Fruit fly (Drosophila melanogaster) whole organism, pupa: ENCODE results near the gene CG13722.

ENCODE experiments used
- CG13204 ChIP-seq: fragments of 200-800 bp; sonication (Bioruptor generic); optimal IDR thresholded peaks from 2 replicates; lab custom pipeline; 2018; ENCODE audit warnings: missing biosample characterization, mild to moderate bottlenecking, missing genetic modification characterization, moderate library complexity
- CG14655 ChIP-seq: fragments of 200-800 bp; sonication (Bioruptor generic); optimal IDR thresholded peaks from 3 replicates; lab custom pipeline; 2017; ENCODE audit warnings: mild to moderate bottlenecking, missing biosample characterization, missing genetic modification reagents, missing genetic modification characterization
- CG15710 ChIP-seq: fragments of 200-800 bp; sonication (Bioruptor generic); optimal IDR thresholded peaks from 2 replicates; lab custom pipeline; 2018; ENCODE audit warnings: missing biosample characterization, mild to moderate bottlenecking, missing genetic modification characterization, moderate library complexity
- CG32121 ChIP-seq: fragments of 200-800 bp; sonication (Bioruptor generic); IDR thresholded peaks from 2 replicates; pipeline ENCODE4 v1.3.6; 2022; ENCODE audit warnings: missing biosample characterization, missing genetic modification characterization
- CG4496 ChIP-seq: fragments of 200-800 bp; sonication (Bioruptor generic); IDR thresholded peaks from 3 replicates; pipeline ENCODE4 v1.3.6; 2022; ENCODE audit warnings: missing biosample characterization, missing genetic modification characterization
- CG9948 ChIP-seq: fragments of 200-800 bp; sonication (Bioruptor generic); optimal IDR thresholded peaks from 2 replicates; lab custom pipeline; 2018; ENCODE audit warnings: missing biosample characterization, mild to moderate bottlenecking, missing genetic modification characterization, moderate library complexity
- EcR ChIP-seq: fragments of 200-800 bp; sonication (Bioruptor generic); optimal IDR thresholded peaks from 3 replicates; lab custom pipeline; 2019; ENCODE audit warnings: missing biosample characterization, missing genetic modification characterization, mild to moderate bottlenecking, moderate library complexity, missing genetic modification reagents
- Ets98B ChIP-seq: fragments of 200-800 bp; sonication (Bioruptor generic); IDR thresholded peaks from 2 replicates; pipeline ENCODE4 v1.3.6; 2022; ENCODE audit warnings: missing biosample characterization, missing genetic modification characterization
- Pif1A ChIP-seq: fragments of 200-800 bp; sonication (Bioruptor generic); optimal IDR thresholded peaks from 3 replicates; lab custom pipeline; 2016; ENCODE audit warnings: missing biosample characterization, missing genetic modification characterization
- Pif1B ChIP-seq: fragments of 200-800 bp; sonication (Bioruptor generic); optimal IDR thresholded peaks from 3 replicates; lab custom pipeline; 2016; ENCODE audit warnings: missing biosample characterization, missing genetic modification characterization
- Snoo ChIP-seq: fragments of 200-800 bp; sonication (Bioruptor generic); optimal IDR thresholded peaks from 3 replicates; lab custom pipeline; 2017; ENCODE audit warnings: missing biosample characterization, mild to moderate bottlenecking, missing genetic modification characterization, inconsistent platforms
- fd96Ca ChIP-seq: fragments of 200-800 bp; sonication (Bioruptor generic); IDR thresholded peaks from 3 replicates; pipeline ENCODE4 v1.3.6; 2022; ENCODE audit warnings: missing biosample characterization, missing genetic modification characterization
- gl ChIP-seq: fragments of 200-800 bp; sonication (Bioruptor generic); optimal IDR thresholded peaks from 2 replicates; lab custom pipeline; 2018; ENCODE audit warnings: missing biosample characterization, mild to moderate bottlenecking, missing genetic modification characterization
- rn ChIP-seq: fragments of 200-800 bp; sonication (Bioruptor generic); IDR thresholded peaks from 2 replicates; pipeline ENCODE4 v1.3.6; 2022; ENCODE audit warnings: missing biosample characterization, missing genetic modification characterization

- no peak for TF ChIP-seq CG13204
- no peak for TF ChIP-seq CG32121 (GFP tag; lab: Robert Waterston, UW)
- TF ChIP-seq EcR, result no peak
- no peak for TF ChIP-seq CG15710 (tag; lab: Kevin White, UChicago)
- no peak for TF ChIP-seq CG9948
- TF ChIP-seq Pif1B (GFP tag; lab: Kevin White, UChicago), result no peak
- TF ChIP-seq rn, result no peak
- no peak for TF ChIP-seq CG4496 (GFP tag; lab: Robert Waterston, UW)
- TF ChIP-seq gl (tag; lab: Kevin White, UChicago), result no peak
- TF ChIP-seq fd96Ca (GFP tag; lab: Robert Waterston, UW), result no peak
- TF ChIP-seq Pif1A (GFP tag; lab: Kevin White, UChicago), result no peak
- no peak for TF ChIP-seq Ets98B (GFP tag; lab: Robert Waterston, UW)
- peak; percentile 12 for TF ChIP-seq CG14655 (GFP tag; lab: Kevin White, UChicago)
- TF ChIP-seq Snoo (tag; lab: Kevin White, UChicago), result no peak
Measured at dm6 chr3L:4461454-4462045, 29.2 kb downstream of the CG13722 start, which contains the start of gene CG15023.
